Fruit fly (Drosophila melanogaster) whole organism, pupa: ENCODE data around the gene CG31211.

Experiments
- CG10348 ChIP-seq: fragments of 200-800 bp; sonication (Bioruptor generic); IDR thresholded peaks from 2 replicates; pipeline ENCODE4 v1.3.6; 2022; ENCODE audit warnings: missing biosample characterization, missing genetic modification characterization
- CG12605 ChIP-seq: fragments of 200-800 bp; sonication (Bioruptor generic); IDR thresholded peaks from 2 replicates; pipeline ENCODE4 v1.3.6; 2022; ENCODE audit warnings: missing biosample characterization, missing genetic modification characterization
- CG14655 ChIP-seq: fragments of 200-800 bp; sonication (Bioruptor generic); optimal IDR thresholded peaks from 3 replicates; lab custom pipeline; 2017; ENCODE audit warnings: mild to moderate bottlenecking, missing biosample characterization, missing genetic modification reagents, missing genetic modification characterization
- CG17806 ChIP-seq: fragments of 200-800 bp; sonication (Bioruptor generic); optimal IDR thresholded peaks from 2 replicates; lab custom pipeline; 2018; ENCODE audit warnings: missing biosample characterization, mild to moderate bottlenecking, missing genetic modification characterization, moderate library complexity
- CG32121 ChIP-seq: fragments of 200-800 bp; sonication (Bioruptor generic); IDR thresholded peaks from 2 replicates; pipeline ENCODE4 v1.3.6; 2022; ENCODE audit warnings: missing biosample characterization, missing genetic modification characterization
- CG34367 ChIP-seq: fragments of 200-800 bp; sonication (Bioruptor generic); optimal IDR thresholded peaks from 2 replicates; lab custom pipeline; 2018; ENCODE audit warnings: missing biosample characterization, mild to moderate bottlenecking, missing genetic modification characterization
- CG8159 ChIP-seq: fragments of 200-800 bp; sonication (Bioruptor generic); optimal IDR thresholded peaks from 3 replicates; lab custom pipeline; 2018; ENCODE audit warnings: missing biosample characterization, mild to moderate bottlenecking, missing genetic modification characterization, moderate library complexity
- CG9948 ChIP-seq: fragments of 200-800 bp; sonication (Bioruptor generic); optimal IDR thresholded peaks from 2 replicates; lab custom pipeline; 2018; ENCODE audit warnings: missing biosample characterization, mild to moderate bottlenecking, missing genetic modification characterization, moderate library complexity
- EcR ChIP-seq: fragments of 200-800 bp; sonication (Bioruptor generic); optimal IDR thresholded peaks from 3 replicates; lab custom pipeline; 2019; ENCODE audit warnings: missing biosample characterization, missing genetic modification characterization, mild to moderate bottlenecking, moderate library complexity, missing genetic modification reagents
- Pif1A ChIP-seq: fragments of 200-800 bp; sonication (Bioruptor generic); optimal IDR thresholded peaks from 3 replicates; lab custom pipeline; 2016; ENCODE audit warnings: missing biosample characterization, missing genetic modification characterization
- Pif1B ChIP-seq: fragments of 200-800 bp; sonication (Bioruptor generic); optimal IDR thresholded peaks from 3 replicates; lab custom pipeline; 2016; ENCODE audit warnings: missing biosample characterization, missing genetic modification characterization
- Snoo ChIP-seq: fragments of 200-800 bp; sonication (Bioruptor generic); optimal IDR thresholded peaks from 3 replicates; lab custom pipeline; 2017; ENCODE audit warnings: missing biosample characterization, mild to moderate bottlenecking, missing genetic modification characterization, inconsistent platforms
- rn ChIP-seq: fragments of 200-800 bp; sonication (Bioruptor generic); IDR thresholded peaks from 2 replicates; pipeline ENCODE4 v1.3.6; 2022; ENCODE audit warnings: missing biosample characterization, missing genetic modification characterization

dm6 chr3R:11989206-11989605, 39.7 kb downstream of the CG31211 start:
- no peak for TF ChIP-seq CG9948 (tag; lab: Kevin White, UChicago)
- TF ChIP-seq rn: no peak
- TF ChIP-seq CG32121 (GFP tag; lab: Robert Waterston, UW): no peak
- TF ChIP-seq CG14655: no peak
- no peak for TF ChIP-seq Snoo (tag; lab: Kevin White, UChicago)
- TF ChIP-seq Pif1A: no peak
- no peak for TF ChIP-seq CG8159 (tag; lab: Kevin White, UChicago)
- TF ChIP-seq CG17806: no peak
- TF ChIP-seq CG34367 (tag; lab: Kevin White, UChicago): no peak
- no peak for TF ChIP-seq CG10348 (GFP tag; lab: Robert Waterston, UW)
- no peak for TF ChIP-seq CG12605
- TF ChIP-seq EcR (GFP tag; lab: Kevin White, UChicago): no peak
- TF ChIP-seq Pif1B (GFP tag; lab: Kevin White, UChicago): no peak
